Fruit fly (Drosophila melanogaster) whole organism, embryonic: ENCODE results near the gene CG43672.
A peak's percentile ranks its signal among the peaks of the same experiment; 100 is the strongest.

Source experiments
- Asciz ChIP-seq: fragments of 200-800 bp; sonication (Bioruptor generic); optimal IDR thresholded peaks from 2 replicates; lab custom pipeline; 2017; ENCODE audit warnings: missing biosample characterization, mild to moderate bottlenecking, missing genetic modification characterization, missing genetic modification reagents
- Bteb2 ChIP-seq: fragments of 200-800 bp; sonication (Bioruptor generic); optimal IDR thresholded peaks from 2 replicates; lab custom pipeline; 2016; ENCODE audit warnings: missing biosample characterization, missing genetic modification characterization
- CG10267 ChIP-seq: fragments of 200-800 bp; sonication (Bioruptor generic); optimal IDR thresholded peaks from 2 replicates; lab custom pipeline; 2018; ENCODE audit warnings: missing biosample characterization, mild to moderate bottlenecking, missing genetic modification characterization, moderate library complexity
- CG10979 ChIP-seq: fragments of 200-800 bp; sonication (Bioruptor generic); optimal IDR thresholded peaks from 2 replicates; lab custom pipeline; 2018; ENCODE audit warnings: missing biosample characterization, mild to moderate bottlenecking, missing genetic modification characterization, moderate library complexity
- CG11085 ChIP-seq: fragments of 200-800 bp; sonication (Bioruptor generic); IDR thresholded peaks from 2 replicates; pipeline ENCODE4 v1.3.6; 2022; ENCODE audit warnings: missing biosample characterization, missing genetic modification characterization
- CG11560 ChIP-seq: fragments of 200-800 bp; sonication (Bioruptor generic); IDR thresholded peaks from 3 replicates; pipeline ENCODE4 v1.3.6; 2022; ENCODE audit warnings: missing biosample characterization, missing genetic modification characterization
- CG1233 ChIP-seq: fragments of 200-800 bp; sonication (Bioruptor generic); optimal IDR thresholded peaks from 4 replicates; lab custom pipeline; 2018; ENCODE audit warnings: missing biosample characterization, mild to moderate bottlenecking, missing genetic modification characterization
- CG13287 ChIP-seq: fragments of 200-800 bp; sonication (Bioruptor generic); IDR thresholded peaks from 2 replicates; pipeline ENCODE4 v1.3.6; 2022; ENCODE audit warnings: missing biosample characterization, missing genetic modification characterization; ENCODE audit not compliant: partially characterized antibody
- CG13424 ChIP-seq: fragments of 200-800 bp; sonication (Bioruptor generic); optimal IDR thresholded peaks from 2 replicates; lab custom pipeline; 2019; ENCODE audit warnings: missing biosample characterization, mild to moderate bottlenecking, missing genetic modification characterization, moderate library complexity
- CG14667 ChIP-seq: fragments of 200-800 bp; sonication (Bioruptor generic); IDR thresholded peaks from 2 replicates; pipeline ENCODE4 v1.3.6; 2022; ENCODE audit warnings: missing biosample characterization, missing genetic modification characterization
- CG18619 ChIP-seq: fragments of 200-800 bp; sonication (Bioruptor generic); optimal IDR thresholded peaks from 3 replicates; lab custom pipeline; 2017; ENCODE audit warnings: missing biosample characterization, mild to moderate bottlenecking, missing genetic modification characterization
- CG30020 ChIP-seq: fragments of 200-800 bp; optimal IDR thresholded peaks from 2 replicates; lab custom pipeline; 2019; ENCODE audit warnings: missing biosample characterization, mild to moderate bottlenecking, missing genetic modification characterization, moderate library complexity
- CG31388 ChIP-seq: fragments of 200-800 bp; sonication (Bioruptor generic); optimal IDR thresholded peaks from 2 replicates; lab custom pipeline; 2016; ENCODE audit warnings: missing biosample characterization, missing genetic modification characterization
- CG31441 ChIP-seq: fragments of 200-800 bp; sonication (Bioruptor generic); IDR thresholded peaks from 2 replicates; pipeline ENCODE4 v1.3.6; 2022; ENCODE audit warnings: missing biosample characterization, missing genetic modification characterization
- CG34376 ChIP-seq: fragments of 200-800 bp; sonication (Bioruptor generic); optimal IDR thresholded peaks from 2 replicates; lab custom pipeline; 2018; ENCODE audit warnings: missing biosample characterization, mild to moderate bottlenecking, missing genetic modification characterization
- CG3726 ChIP-seq: fragments of 200-800 bp; sonication (Bioruptor generic); IDR thresholded peaks from 3 replicates; pipeline ENCODE4, ENCODE4 v1.3.6; 2022; ENCODE audit warnings: missing biosample characterization, missing genetic modification characterization
- CG6654 ChIP-seq: fragments of 200-800 bp; sonication (Bioruptor generic); optimal IDR thresholded peaks from 2 replicates; lab custom pipeline; 2017; ENCODE audit warnings: missing biosample characterization, mild to moderate bottlenecking, missing genetic modification characterization
- CG7357 ChIP-seq: fragments of 200-800 bp; sonication (Bioruptor generic); IDR thresholded peaks from 3 replicates; pipeline ENCODE4 v1.3.6; 2022; ENCODE audit warnings: missing biosample characterization, missing genetic modification characterization
- CG7839 ChIP-seq: fragments of 200-800 bp; sonication (Bioruptor generic); optimal IDR thresholded peaks from 3 replicates; lab custom pipeline; 2018; ENCODE audit warnings: missing biosample characterization, mild to moderate bottlenecking, missing genetic modification characterization, moderate library complexity
- CG8388 ChIP-seq: fragments of 200-800 bp; sonication (Bioruptor generic); optimal IDR thresholded peaks from 2 replicates; lab custom pipeline; 2019; ENCODE audit warnings: missing biosample characterization, mild to moderate bottlenecking, missing genetic modification characterization, moderate library complexity
- CG8944 ChIP-seq: fragments of 200-800 bp; sonication (Bioruptor generic); optimal IDR thresholded peaks from 3 replicates; lab custom pipeline; 2016; ENCODE audit warnings: missing biosample characterization, missing genetic modification characterization
- CHES-1-like ChIP-seq: fragments of 200-800 bp; sonication (Bioruptor generic); optimal IDR thresholded peaks from 2 replicates; lab custom pipeline; 2016; ENCODE audit warnings: missing biosample characterization, missing genetic modification characterization
- Dip2 ChIP-seq: fragments of 200-800 bp; sonication (Bioruptor generic); IDR thresholded peaks from 2 replicates; pipeline ENCODE4 v1.3.6; 2022; ENCODE audit warnings: missing biosample characterization, missing genetic modification characterization
- Dip3 ChIP-seq: fragments of 200-800 bp; sonication (Bioruptor generic); optimal IDR thresholded peaks from 3 replicates; lab custom pipeline; 2016; ENCODE audit warnings: missing biosample characterization, missing genetic modification characterization
- Drgx ChIP-seq: fragments of 200-800 bp; sonication (Bioruptor generic); IDR thresholded peaks from 2 replicates; pipeline ENCODE4 v1.3.6; 2022; ENCODE audit warnings: missing biosample characterization, missing genetic modification characterization
- Ets97D ChIP-seq: fragments of 200-800 bp; sonication (Bioruptor generic); optimal IDR thresholded peaks from 3 replicates; lab custom pipeline; 2016; ENCODE audit warnings: missing biosample characterization, missing genetic modification characterization
- HLH4C ChIP-seq: fragments of 200-800 bp; sonication (Bioruptor generic); IDR thresholded peaks from 3 replicates; pipeline ENCODE4 v1.3.6; 2022; ENCODE audit warnings: missing biosample characterization, missing genetic modification characterization; ENCODE audit not compliant: partially characterized antibody
- Lim3 ChIP-seq: fragments of 200-800 bp; sonication (Bioruptor generic); IDR thresholded peaks from 2 replicates; pipeline ENCODE4 v1.3.6; 2022; ENCODE audit warnings: missing biosample characterization, missing genetic modification characterization
- MBD-R2 ChIP-seq: fragments of 200-800 bp; sonication (Bioruptor generic); IDR thresholded peaks from 2 replicates; pipeline ENCODE4 v1.3.6; 2022; ENCODE audit warnings: missing biosample characterization, missing genetic modification characterization
- Mrtf ChIP-seq: fragments of 200-800 bp; sonication (Bioruptor generic); IDR thresholded peaks from 3 replicates; pipeline ENCODE4 v1.3.6; 2022; ENCODE audit warnings: missing biosample characterization, missing genetic modification characterization
- NK7.1 ChIP-seq: fragments of 200-800 bp; sonication (Bioruptor generic); optimal IDR thresholded peaks from 3 replicates; lab custom pipeline; 2016; ENCODE audit warnings: missing biosample characterization, missing genetic modification characterization
- Nf-YA ChIP-seq: fragments of 200-800 bp; sonication (Bioruptor generic); IDR thresholded peaks from 2 replicates; pipeline ENCODE4 v1.3.6; 2022; ENCODE audit warnings: missing biosample characterization, missing genetic modification characterization
- Oli ChIP-seq: fragments of 200-800 bp; sonication (Bioruptor generic); optimal IDR thresholded peaks from 2 replicates; lab custom pipeline; 2018; ENCODE audit warnings: missing biosample characterization, mild to moderate bottlenecking, missing genetic modification characterization, moderate library complexity
- Six4 ChIP-seq: fragments of 200-800 bp; sonication (Bioruptor generic); optimal IDR thresholded peaks from 2 replicates; lab custom pipeline; 2016; ENCODE audit warnings: missing biosample characterization, missing genetic modification characterization
- Sry-δ ChIP-seq: fragments of 200-800 bp; sonication (Bioruptor generic); optimal IDR thresholded peaks from 2 replicates; lab custom pipeline; 2016; ENCODE audit warnings: missing biosample characterization, missing genetic modification characterization
- abd-A ChIP-seq: fragments of 200-800 bp; sonication (Bioruptor generic); optimal IDR thresholded peaks from 3 replicates; lab custom pipeline; 2019; ENCODE audit warnings: missing biosample characterization, mild to moderate bottlenecking, missing genetic modification characterization, moderate library complexity
- ap ChIP-seq: fragments of 200-800 bp; sonication (Bioruptor generic); IDR thresholded peaks from 2 replicates; pipeline ENCODE4 v1.3.6; 2022; ENCODE audit warnings: missing biosample characterization, missing genetic modification characterization
- ci ChIP-seq: fragments of 200-800 bp; sonication (Bioruptor generic); IDR thresholded peaks from 3 replicates; pipeline ENCODE4 v1.3.6; 2022; ENCODE audit warnings: missing biosample characterization, missing genetic modification characterization
- crol ChIP-seq: fragments of 200-800 bp; sonication (Bioruptor generic); IDR thresholded peaks from 2 replicates; pipeline ENCODE4 v1.3.6; 2022; ENCODE audit warnings: missing biosample characterization, missing genetic modification characterization
- dmrt11E ChIP-seq: fragments of 200-800 bp; sonication (Bioruptor generic); optimal IDR thresholded peaks from 3 replicates; lab custom pipeline; 2018; ENCODE audit warnings: missing biosample characterization, mild to moderate bottlenecking, missing genetic modification characterization, moderate library complexity
- dmrt99B ChIP-seq: fragments of 200-800 bp; sonication (Bioruptor generic); optimal IDR thresholded peaks from 2 replicates; lab custom pipeline; 2018; ENCODE audit warnings: missing biosample characterization, mild to moderate bottlenecking, missing genetic modification characterization, moderate library complexity
- eyg ChIP-seq: fragments of 200-800 bp; sonication (Bioruptor generic); optimal IDR thresholded peaks from 3 replicates; lab custom pipeline; 2016; ENCODE audit warnings: missing biosample characterization, missing genetic modification characterization
- gce ChIP-seq: fragments of 200-800 bp; sonication (Bioruptor generic); IDR thresholded peaks from 3 replicates; pipeline ENCODE4 v1.3.6; 2022; ENCODE audit warnings: missing biosample characterization, missing genetic modification characterization
- grn ChIP-seq: fragments of 200-800 bp; sonication (Bioruptor generic); optimal IDR thresholded peaks from 3 replicates; lab custom pipeline; 2017; ENCODE audit warnings: missing biosample characterization, missing genetic modification characterization
- gsb ChIP-seq: fragments of 200-800 bp; sonication (Bioruptor generic); IDR thresholded peaks from 2 replicates; pipeline ENCODE4 v1.3.6; 2022; ENCODE audit warnings: missing biosample characterization, missing genetic modification characterization
- hth ChIP-seq: fragments of >200 bp; optimal IDR thresholded peaks from 2 replicates; lab custom pipeline; 2017; ENCODE audit warnings: inconsistent platforms
- lilli ChIP-seq: fragments of 200-800 bp; sonication (Bioruptor generic); optimal IDR thresholded peaks from 3 replicates; lab custom pipeline; 2016; ENCODE audit warnings: missing biosample characterization, missing genetic modification characterization
- nmo ChIP-seq: fragments of 200-800 bp; sonication (Bioruptor generic); optimal IDR thresholded peaks from 2 replicates; lab custom pipeline; 2018; ENCODE audit warnings: missing biosample characterization, mild to moderate bottlenecking, missing genetic modification characterization, moderate library complexity
- run ChIP-seq: fragments of 200-800 bp; sonication (Bioruptor generic); optimal IDR thresholded peaks from 3 replicates; lab custom pipeline; 2018; ENCODE audit warnings: missing biosample characterization, mild to moderate bottlenecking, missing genetic modification characterization
- sob ChIP-seq: fragments of 200-800 bp; sonication (Bioruptor generic); IDR thresholded peaks from 2 replicates; pipeline ENCODE4 v1.3.6; 2022; ENCODE audit warnings: missing biosample characterization, missing genetic modification characterization
- tap ChIP-seq: fragments of 200-800 bp; optimal IDR thresholded peaks from 3 replicates; lab custom pipeline; 2019; ENCODE audit warnings: missing biosample characterization, mild to moderate bottlenecking, missing genetic modification characterization, moderate library complexity
- trem ChIP-seq: fragments of 200-800 bp; optimal IDR thresholded peaks from 3 replicates; lab custom pipeline; 2019; ENCODE audit warnings: missing biosample characterization, mild to moderate bottlenecking, missing genetic modification characterization, moderate library complexity
- zf30C ChIP-seq: fragments of 200-800 bp; sonication (Bioruptor generic); optimal IDR thresholded peaks from 3 replicates; lab custom pipeline; 2018; ENCODE audit warnings: missing biosample characterization, mild to moderate bottlenecking, missing genetic modification characterization

CG43672 gene

DNA sequence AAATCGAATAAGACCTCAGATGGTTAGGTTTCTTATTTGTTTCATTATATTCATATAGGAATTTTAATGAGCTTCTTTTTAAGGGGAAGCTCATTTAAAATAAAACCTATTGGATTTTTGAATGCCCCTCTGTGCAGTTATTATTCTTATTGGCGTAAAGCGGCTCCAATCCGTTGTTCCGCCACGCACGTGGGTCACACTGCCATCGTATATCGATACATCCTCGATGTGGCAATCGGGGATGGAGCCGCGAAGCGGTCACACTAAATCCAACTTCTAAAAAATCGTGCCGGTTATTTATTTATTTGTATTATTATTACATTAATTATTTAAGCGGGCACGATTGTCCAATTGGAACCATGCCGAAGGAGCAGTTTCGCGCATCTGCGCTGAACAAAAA is 10.0 kb upstream of the CG43672 start, which contains the start of gene Polr3A (continued):
- TF ChIP-seq Bteb2 (no peak), tap (no peak), CG18619 (GFP tag; lab: Kevin White, UChicago) (no peak), CG3726 (GFP tag; lab: Robert Waterston, UW) (no peak), NK7.1 (GFP tag; lab: Kevin White, UChicago) (no peak), Mrtf (GFP tag; lab: Robert Waterston, UW) (no peak), Dip3 (GFP tag; lab: Kevin White, UChicago) (no peak), CG10267 (tag; lab: Kevin White, UChicago) (peak; percentile 5), CG31441 (GFP tag; lab: Robert Waterston, UW) (no peak), CG1233 (no peak), sob (GFP tag; lab: Robert Waterston, UW) (no peak), trem (peak; percentile 12), CG13424 (no peak), CG7839 (tag; lab: Kevin White, UChicago) (no peak), gce (GFP tag; lab: Robert Waterston, UW) (no peak), dmrt99B (no peak), lilli (GFP tag; lab: Kevin White, UChicago) (no peak), CG7357 (GFP tag; lab: Robert Waterston, UW) (no peak), hth (lab: Kevin White, UChicago) (no peak), Oli (tag; lab: Kevin White, UChicago) (no peak), Lim3 (no peak), Nf-YA (GFP tag; lab: Robert Waterston, UW) (no peak), CG34376 (no peak), nmo (GFP tag; lab: Kevin White, UChicago) (no peak), Drgx (GFP tag; lab: Robert Waterston, UW) (no peak), Sry-δ (GFP tag; lab: Kevin White, UChicago) (peak; percentile 24), CG30020 (peak; percentile 62), CHES-1-like (GFP tag; lab: Kevin White, UChicago) (no peak), CG11560 (tag; lab: Robert Waterston, UW) (no peak), CG11085 (GFP tag; lab: Robert Waterston, UW) (no peak), HLH4C (GFP tag; lab: Robert Waterston, UW) (peak; percentile 62), CG6654 (GFP tag; lab: Kevin White, UChicago) (no peak), CG8944 (GFP tag; lab: Kevin White, UChicago) (no peak), CG31388 (no peak), Six4 (GFP tag; lab: Kevin White, UChicago) (no peak), Asciz (GFP tag; lab: Kevin White, UChicago) (no peak), ci (GFP tag; lab: Robert Waterston, UW) (no peak), crol (GFP tag; lab: Robert Waterston, UW) (no peak), gsb (GFP tag; lab: Robert Waterston, UW) (no peak), CG10979 (tag; lab: Kevin White, UChicago) (no peak), CG13287 (GFP tag; lab: Robert Waterston, UW) (peak; percentile 75), CG14667 (GFP tag; lab: Robert Waterston, UW) (no peak), CG8388 (GFP tag; lab: Kevin White, UChicago) (no peak), Ets97D (peak; percentile 29), Dip2 (GFP tag; lab: Robert Waterston, UW) (no peak), zf30C (GFP tag; lab: Kevin White, UChicago) (no peak), ap (GFP tag; lab: Robert Waterston, UW) (no peak), eyg (GFP tag; lab: Kevin White, UChicago) (no peak), abd-A (tag; lab: Kevin White, UChicago) (no peak), grn (no peak), run (tag; lab: Kevin White, UChicago) (no peak), MBD-R2 (peak; percentile 90), dmrt11E (tag; lab: Kevin White, UChicago) (no peak)
